Worm (Caenorhabditis elegans) whole organism, L2 larva: ENCODE measurements around the gene nas-20.

Experiments used
- R02D3.7 ChIP-seq: fragments of 150-350 bp; optimal IDR thresholded peaks from 2 replicates; lab custom pipeline; 2014; ENCODE audit warnings: missing biosample characterization, missing genetic modification characterization
- Y55F3AM.14 ChIP-seq: fragments of 200-800 bp; sonication (Bioruptor generic); optimal IDR thresholded peaks from 2 replicates; lab custom pipeline; 2018; ENCODE audit warnings: mild to moderate bottlenecking, missing genetic modification characterization, missing compliant biosample characterization
- ama-1 ChIP-seq: fragments of 150-350 bp; optimal IDR thresholded peaks from 2 replicates; lab custom pipeline; 2018; ENCODE audit warnings: inconsistent platforms
- ceh-82 ChIP-seq: fragments of 150-350 bp; optimal IDR thresholded peaks from 2 replicates; lab custom pipeline; 2014; ENCODE audit warnings: missing biosample characterization, missing genetic modification characterization
- elt-1 ChIP-seq: fragments of 150-350 bp; optimal IDR thresholded peaks from 2 replicates; lab custom pipeline; 2014; ENCODE audit warnings: missing biosample characterization, missing genetic modification characterization
- nhr-12 ChIP-seq: fragments of 150-350 bp; optimal IDR thresholded peaks from 2 replicates; lab custom pipeline; 2014; ENCODE audit warnings: missing biosample characterization, missing genetic modification characterization
- nhr-237 ChIP-seq: fragments of 150-350 bp; optimal IDR thresholded peaks from 2 replicates; lab custom pipeline; 2014; ENCODE audit warnings: missing biosample characterization, missing genetic modification characterization
- unc-55 ChIP-seq: fragments of 150-350 bp; sonication (generic microtip); optimal IDR thresholded peaks from 3 replicates; lab custom pipeline; 2014; ENCODE audit warnings: missing biosample characterization, missing genetic modification reagents, missing genetic modification characterization
- ztf-4 ChIP-seq: fragments of 150-350 bp; optimal IDR thresholded peaks from 2 replicates; lab custom pipeline; 2014; ENCODE audit warnings: missing biosample characterization, missing genetic modification characterization

DNA sequence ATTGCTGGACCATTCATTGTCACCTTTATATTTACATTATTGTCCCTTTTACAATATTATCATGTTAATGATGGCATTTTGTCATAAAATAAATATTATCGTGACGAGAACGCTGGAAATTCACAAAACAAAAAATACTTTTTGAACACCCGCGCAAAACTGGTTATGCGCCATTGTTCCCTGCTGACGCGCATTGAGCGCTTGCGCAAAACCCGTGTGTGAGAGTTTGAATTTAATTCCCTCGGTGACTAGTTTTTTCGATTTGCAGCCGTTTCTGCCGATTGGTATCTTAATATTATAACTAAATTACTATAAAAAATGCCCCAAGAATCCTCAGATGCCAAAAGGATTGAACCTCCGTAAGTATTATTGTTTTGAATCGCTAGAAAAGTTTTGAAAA, 49.3 kb upstream of the nas-20 start, which contains the start of gene pafo-1:
- peak; percentile 59 for TF ChIP-seq nhr-237
- no peak for TF ChIP-seq ama-1 (lab: Kevin White, UChicago)
- TF ChIP-seq elt-1 (tag; lab: Kevin White, UChicago), result no peak
- TF ChIP-seq R02D3.7, result peak; percentile 58
- peak; percentile 5 for TF ChIP-seq nhr-12 (tag; lab: Kevin White, UChicago)
- TF ChIP-seq ztf-4 (tag; lab: Kevin White, UChicago), result peak; percentile 37
- peak; percentile 46 for TF ChIP-seq Y55F3AM.14 (GFP tag; lab: Kevin White, UChicago)
- no peak for TF ChIP-seq ceh-82 (tag; lab: Kevin White, UChicago)
- TF ChIP-seq unc-55, result peak; percentile 92
